Fruit fly (Drosophila melanogaster): Measurements from ENCODE around the gene CG13693.
A peak's percentile ranks its signal among the peaks of the same experiment; 100 is the strongest.

CG13693 gene

DNA sequence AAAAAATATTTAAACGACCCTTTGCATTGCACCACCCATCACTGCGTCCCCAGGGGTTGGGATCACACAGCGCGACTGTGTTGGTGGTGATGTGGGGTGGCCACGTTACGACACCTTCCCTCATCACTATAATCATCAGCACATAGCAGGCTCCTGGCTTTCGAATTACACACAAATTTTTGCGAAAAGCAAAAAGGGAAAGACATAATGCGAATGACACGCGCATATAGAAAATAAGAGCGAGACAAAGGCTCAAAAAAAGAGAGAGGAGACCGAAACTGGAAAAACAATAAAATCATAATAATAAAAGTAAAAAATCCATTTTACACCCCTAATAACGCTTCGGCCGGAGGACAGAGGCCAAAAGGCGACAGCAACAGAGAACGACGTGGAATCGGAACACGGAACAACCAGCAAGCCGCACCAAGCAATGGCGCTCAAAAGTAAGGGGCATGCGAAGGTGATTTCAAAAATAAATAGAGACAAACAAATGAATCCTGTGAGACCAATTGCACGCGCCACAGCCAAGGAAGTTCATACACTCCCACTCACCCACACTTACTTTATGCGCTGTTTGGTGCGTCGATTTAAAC is 12.8 kb upstream of the CG13693 start:
- TF ChIP-seq cnc (optimal IDR thresholded peaks at IDR 0.05) (no peak), ovo (GFP tag; optimal IDR thresholded peaks at IDR 0.05) (no peak), CG7045 (GFP tag; optimal IDR thresholded peaks at IDR 0.05) (no peak)

DNA sequence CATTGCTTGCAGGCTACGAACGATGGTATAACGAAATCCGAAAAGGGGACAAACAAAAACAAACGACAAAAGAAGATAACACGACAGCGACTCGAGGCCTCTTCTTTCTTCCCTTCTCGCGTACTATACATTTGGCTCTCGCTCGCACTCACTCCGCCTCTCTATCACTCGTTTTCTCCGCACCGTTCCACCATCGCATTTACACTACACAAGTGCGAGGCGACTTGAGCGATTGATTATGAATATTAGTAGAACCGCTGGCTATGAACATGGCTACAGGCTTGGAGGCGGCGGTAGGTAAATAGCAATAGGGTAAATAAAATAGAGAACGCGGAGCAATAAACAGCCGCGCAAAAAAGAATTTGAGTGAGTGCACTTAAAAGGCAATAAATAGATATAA is 11.8 kb upstream of the CG13693 start:
- TF ChIP-seq CG1620 (GFP tag; optimal IDR thresholded peaks at IDR 0.05) (no peak), kay (GFP tag; ENCODE audit: borderline replicate concordance) (peak; percentile 90), cic (GFP tag; optimal IDR thresholded peaks at IDR 0.05) (peak; percentile 92), CG11617 (GFP tag; optimal IDR thresholded peaks at IDR 0.05) (peak; percentile 68), CG14711 (tag; optimal IDR thresholded peaks at IDR 0.05) (peak; percentile 10), tj (GFP tag; optimal IDR thresholded peaks at IDR 0.05) (no peak), Clk (GFP tag; optimal IDR thresholded peaks at IDR 0.05) (peak; percentile 52), toe (GFP tag; optimal IDR thresholded peaks at IDR 0.05) (no peak), CG5204 (GFP tag; optimal IDR thresholded peaks at IDR 0.05) (no peak), CG12768 (GFP tag; optimal IDR thresholded peaks at IDR 0.05) (peak; percentile 74), CG33017 (tag; optimal IDR thresholded peaks at IDR 0.05) (peak; percentile 51), Crg-1 (GFP tag; optimal IDR thresholded peaks at IDR 0.05) (peak; percentile 83), cnc (optimal IDR thresholded peaks at IDR 0.05) (no peak), pad (GFP tag; optimal IDR thresholded peaks at IDR 0.05) (peak; percentile 44), bab1 (GFP tag; optimal IDR thresholded peaks at IDR 0.05) (no peak), Mnt (GFP tag; optimal IDR thresholded peaks at IDR 0.05) (peak; percentile 62), CG7045 (GFP tag; optimal IDR thresholded peaks at IDR 0.05) (peak; percentile 64), ovo (GFP tag; optimal IDR thresholded peaks at IDR 0.05) (peak; percentile 69), Hr96 (GFP tag; optimal IDR thresholded peaks at IDR 0.05) (no peak), CG7101 (tag; optimal IDR thresholded peaks at IDR 0.05) (peak; percentile 72)

DNA sequence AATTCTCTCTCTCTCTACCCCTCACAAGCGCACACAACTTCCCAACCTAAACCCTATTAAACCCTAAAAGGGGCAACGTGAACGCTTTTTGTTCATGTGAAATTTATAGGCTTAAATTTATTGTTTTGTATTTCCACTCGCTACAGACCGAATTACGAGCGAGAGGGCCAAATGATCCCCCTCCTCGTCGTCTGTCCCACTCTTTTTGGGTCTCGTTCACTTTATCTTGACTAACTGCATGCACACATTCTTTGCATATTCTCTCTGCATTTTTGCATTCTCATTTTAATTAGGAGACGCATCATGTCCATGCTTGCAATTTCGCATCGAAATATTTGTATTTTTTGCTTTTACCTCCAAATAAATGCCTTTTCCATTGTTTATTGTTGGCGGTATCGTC is 11.1 kb upstream of the CG13693 start:
- TF ChIP-seq CG14711 (tag; optimal IDR thresholded peaks at IDR 0.05) (no peak), bab1 (GFP tag; optimal IDR thresholded peaks at IDR 0.05) (no peak), Crg-1 (GFP tag; optimal IDR thresholded peaks at IDR 0.05) (no peak), CG5204 (GFP tag; optimal IDR thresholded peaks at IDR 0.05) (no peak), CG7045 (GFP tag; optimal IDR thresholded peaks at IDR 0.05) (no peak), CG33017 (tag; optimal IDR thresholded peaks at IDR 0.05) (no peak), Mnt (GFP tag; optimal IDR thresholded peaks at IDR 0.05) (no peak), CG11617 (GFP tag; optimal IDR thresholded peaks at IDR 0.05) (no peak)

DNA sequence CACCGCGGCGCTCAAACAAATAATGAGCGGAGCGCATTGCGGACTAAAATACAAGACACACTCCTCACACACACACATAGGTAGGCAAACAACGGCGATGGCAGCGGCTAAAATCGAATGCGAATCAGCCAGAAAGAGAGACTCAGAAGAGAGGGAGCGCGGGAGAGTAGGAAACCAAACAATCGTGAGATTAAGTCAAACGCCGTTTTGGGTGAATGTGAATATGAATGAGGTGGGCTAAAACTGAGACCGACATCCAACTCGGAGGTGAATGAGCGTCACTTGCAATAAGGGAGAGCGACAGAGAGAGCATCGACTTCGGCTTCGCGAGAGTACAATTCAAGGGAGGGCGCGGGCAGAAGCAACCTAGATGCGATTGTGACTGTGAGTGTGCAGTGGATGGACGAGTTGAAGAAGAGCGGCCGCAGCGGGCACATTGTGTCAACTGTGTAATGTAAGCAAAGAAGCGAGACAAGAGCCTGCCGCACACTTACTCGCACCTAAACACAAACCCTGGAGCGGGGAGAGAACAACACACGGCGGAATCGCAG is 10.3 kb upstream of the CG13693 start:
- TF ChIP-seq Hr96 (GFP tag; optimal IDR thresholded peaks at IDR 0.05) (peak; percentile 42), ovo (GFP tag; optimal IDR thresholded peaks at IDR 0.05) (peak; percentile 51), CG7101 (tag; optimal IDR thresholded peaks at IDR 0.05) (peak; percentile 20), bab1 (GFP tag; optimal IDR thresholded peaks at IDR 0.05) (peak; percentile 36), Mnt (GFP tag; optimal IDR thresholded peaks at IDR 0.05) (peak; percentile 37), pad (GFP tag; optimal IDR thresholded peaks at IDR 0.05) (peak; percentile 41), cnc (optimal IDR thresholded peaks at IDR 0.05) (no peak), CG11617 (GFP tag; optimal IDR thresholded peaks at IDR 0.05) (no peak), cic (GFP tag; optimal IDR thresholded peaks at IDR 0.05) (peak; percentile 83), Clk (GFP tag; optimal IDR thresholded peaks at IDR 0.05) (no peak), CG12768 (GFP tag; optimal IDR thresholded peaks at IDR 0.05) (peak; percentile 67), Crg-1 (GFP tag; optimal IDR thresholded peaks at IDR 0.05) (peak; percentile 69), tj (GFP tag; optimal IDR thresholded peaks at IDR 0.05) (peak; percentile 32), CG7045 (GFP tag; optimal IDR thresholded peaks at IDR 0.05) (peak; percentile 48)

DNA sequence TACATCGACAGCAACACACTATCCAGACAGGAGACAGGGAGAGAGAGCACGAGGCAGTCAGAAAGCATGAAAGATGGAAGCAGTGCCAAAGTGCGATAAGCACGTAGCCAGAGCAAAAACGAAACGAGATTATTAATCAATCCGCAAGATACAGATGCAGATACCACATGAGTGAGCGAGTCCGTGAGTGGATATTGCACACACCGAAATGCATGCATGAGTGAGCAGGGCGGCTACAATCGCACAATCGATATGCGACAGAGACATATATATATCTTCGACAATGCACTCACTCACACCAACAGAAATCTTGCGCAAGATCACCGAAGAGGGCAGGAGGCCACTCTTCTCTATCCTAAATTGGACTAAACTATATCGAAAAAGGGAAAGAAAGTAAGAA is 9.4 kb upstream of the CG13693 start:
- TF ChIP-seq bab1 (GFP tag; optimal IDR thresholded peaks at IDR 0.05) (no peak), Hr96 (GFP tag; optimal IDR thresholded peaks at IDR 0.05) (no peak), CG12768 (GFP tag; optimal IDR thresholded peaks at IDR 0.05) (no peak), cic (GFP tag; optimal IDR thresholded peaks at IDR 0.05) (no peak), Clk (GFP tag; optimal IDR thresholded peaks at IDR 0.05) (no peak), CG11617 (GFP tag; optimal IDR thresholded peaks at IDR 0.05) (no peak)

DNA sequence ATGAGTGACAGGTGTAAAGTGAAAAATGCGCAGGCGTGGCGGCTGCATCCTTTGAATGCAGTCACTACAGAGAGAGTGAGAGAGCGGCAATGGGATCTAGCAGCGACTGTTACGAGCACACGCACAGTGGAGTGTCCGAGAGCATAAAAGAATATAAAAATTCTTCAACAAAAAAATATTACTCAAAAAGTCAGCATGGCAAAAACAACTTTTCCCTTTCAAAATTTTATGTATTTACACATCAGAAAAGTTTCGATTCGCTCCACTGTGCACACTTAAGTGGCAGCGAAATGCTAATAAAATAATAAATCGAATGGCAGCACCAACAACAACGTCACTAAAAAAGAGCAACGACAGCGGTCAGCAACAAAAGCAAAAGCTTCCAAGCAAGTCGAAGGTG is 8.9 kb upstream of the CG13693 start:
- TF ChIP-seq CG14711 (tag; optimal IDR thresholded peaks at IDR 0.05) (peak; percentile 54), CG1620 (GFP tag; optimal IDR thresholded peaks at IDR 0.05) (peak; percentile 22), CG7045 (GFP tag; optimal IDR thresholded peaks at IDR 0.05) (peak; percentile 46), cic (GFP tag; optimal IDR thresholded peaks at IDR 0.05) (no peak), cnc (optimal IDR thresholded peaks at IDR 0.05) (no peak), CG11617 (GFP tag; optimal IDR thresholded peaks at IDR 0.05) (peak; percentile 48), pad (GFP tag; optimal IDR thresholded peaks at IDR 0.05) (no peak), CG12768 (GFP tag; optimal IDR thresholded peaks at IDR 0.05) (no peak), toe (GFP tag; optimal IDR thresholded peaks at IDR 0.05) (peak; percentile 14), CG7101 (tag; optimal IDR thresholded peaks at IDR 0.05) (peak; percentile 56), Crg-1 (GFP tag; optimal IDR thresholded peaks at IDR 0.05) (no peak), Hr96 (GFP tag; optimal IDR thresholded peaks at IDR 0.05) (peak; percentile 34), bab1 (GFP tag; optimal IDR thresholded peaks at IDR 0.05) (peak; percentile 22), CG33017 (tag; optimal IDR thresholded peaks at IDR 0.05) (peak; percentile 71), kay (GFP tag; ENCODE audit: borderline replicate concordance) (no peak), Clk (GFP tag; optimal IDR thresholded peaks at IDR 0.05) (no peak), Mnt (GFP tag; optimal IDR thresholded peaks at IDR 0.05) (no peak)
